Fruit fly (Drosophila melanogaster): ENCODE data around the gene GCS1.
A peak's percentile ranks its signal among the peaks of the same experiment; 100 is the strongest.

GCS1 gene

DNA sequence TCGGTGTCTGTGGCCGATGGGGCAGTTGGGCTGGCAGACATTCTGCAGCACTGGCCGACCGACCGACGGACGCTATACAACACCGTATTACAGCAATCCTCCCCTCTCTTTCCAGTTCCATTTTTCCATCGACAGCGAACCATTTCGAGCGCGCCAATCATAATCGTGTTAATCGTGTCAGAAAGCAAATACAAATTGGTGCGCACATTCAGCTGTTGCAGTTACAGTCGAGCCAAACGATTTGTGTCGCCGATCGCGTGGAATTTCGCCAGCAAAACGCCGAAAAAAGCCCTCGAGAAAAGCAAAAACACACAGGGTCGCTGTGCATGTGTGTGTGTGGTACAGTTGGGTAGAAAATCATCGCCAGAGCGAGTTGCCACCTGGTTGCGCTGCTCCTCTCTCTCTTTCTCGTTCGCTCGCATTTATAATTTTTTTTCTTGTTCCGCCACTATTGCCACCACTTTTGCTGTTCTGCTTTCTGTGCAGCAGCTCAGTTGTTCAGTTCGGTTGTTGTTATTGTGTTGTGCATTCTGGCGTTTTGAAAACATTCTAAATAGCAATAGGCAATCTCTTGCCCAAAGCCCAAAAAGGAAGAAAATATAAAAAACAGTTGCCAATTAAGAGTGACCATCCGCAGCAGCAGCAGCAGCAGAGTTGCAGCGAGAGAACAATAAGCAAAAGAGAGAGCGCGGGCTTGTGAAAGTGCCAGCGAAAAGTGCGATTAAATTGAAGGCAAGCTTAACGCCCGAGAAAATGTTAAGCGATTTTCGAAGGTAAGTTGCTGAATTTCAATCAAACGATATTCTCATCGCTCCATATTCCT lies 2.9 kb upstream of the GCS1 start, which contains the start of gene CG1737 (continued):
- TF ChIP-seq CG17359 (tag; optimal IDR thresholded peaks at IDR 0.05) (no peak), Scr (GFP tag; IDR thresholded peaks at IDR 0.05; ENCODE audit: partially characterized antibody) (peak; percentile 33; the same call in 1 of the 2 replicates), CG12155 (GFP tag; optimal IDR thresholded peaks at IDR 0.05) (no peak), CG32532 (GFP tag; IDR thresholded peaks at IDR 0.05) (no peak; the same call in 1 of the 2 replicates), ac (GFP tag; optimal IDR thresholded peaks at IDR 0.05) (no peak), CG13296 (GFP tag; optimal IDR thresholded peaks at IDR 0.05) (no peak), CG7556 (GFP tag; optimal IDR thresholded peaks at IDR 0.05) (no peak), prd (optimal IDR thresholded peaks at IDR 0.05) (no peak), prd (GFP tag; IDR thresholded peaks at IDR 0.05) (no peak), HHEX (GFP tag; optimal IDR thresholded peaks at IDR 0.05) (no peak), Elba2 (GFP tag; optimal IDR thresholded peaks at IDR 0.05) (no peak), Mrtf (GFP tag; IDR thresholded peaks at IDR 0.05) (no peak), CG31388 (GFP tag; optimal IDR thresholded peaks at IDR 0.05) (no peak), esg (GFP tag; conservative IDR thresholded peaks at IDR 0.05) (no peak), Lhr (GFP tag; optimal IDR thresholded peaks at IDR 0.05) (no peak), Max (GFP tag; optimal IDR thresholded peaks at IDR 0.05) (no peak), CG1792 (GFP tag; optimal IDR thresholded peaks at IDR 0.05) (no peak), CG12744 (GFP tag; optimal IDR thresholded peaks at IDR 0.05) (no peak), Atf-2 (GFP tag; optimal IDR thresholded peaks at IDR 0.05) (no peak), CG3163 (GFP tag; optimal IDR thresholded peaks at IDR 0.05) (no peak), sens (GFP tag) (peak; percentile 44), CG12071 (GFP tag; optimal IDR thresholded peaks at IDR 0.05) (no peak), Aef1 (GFP tag; IDR thresholded peaks at IDR 0.05) (no peak), CG5953 (GFP tag; IDR thresholded peaks at IDR 0.05) (no peak), Tbp (GFP tag; optimal IDR thresholded peaks at IDR 0.05) (no peak), rib (GFP tag; IDR thresholded peaks at IDR 0.05) (no peak), BEAF-32 (GFP tag; optimal IDR thresholded peaks at IDR 0.05) (peak; percentile 46), Gug (GFP tag; IDR thresholded peaks at IDR 0.05) (no peak), CG1024 (GFP tag; IDR thresholded peaks at IDR 0.05) (no peak), CG43689 (GFP tag; IDR thresholded peaks at IDR 0.05) (no peak), CG34224 (GFP tag; IDR thresholded peaks at IDR 0.05; ENCODE audit: partially characterized antibody) (0 out of 3 replicates have a peak, but pooled peaks have one; percentile 23), CG9727 (GFP tag; optimal IDR thresholded peaks at IDR 0.05) (no peak), CG1602 (GFP tag; optimal IDR thresholded peaks at IDR 0.05) (no peak), kah (GFP tag; optimal IDR thresholded peaks at IDR 0.05) (no peak), Dfd (GFP tag; optimal IDR thresholded peaks at IDR 0.05) (no peak), Deaf1 (tag; optimal IDR thresholded peaks at IDR 0.05) (no peak), ato (GFP tag; IDR thresholded peaks at IDR 0.05; ENCODE audit: partially characterized antibody) (no peak), CG8089 (GFP tag; optimal IDR thresholded peaks at IDR 0.05) (no peak), dmrt99B (tag; optimal IDR thresholded peaks at IDR 0.05) (no peak)

DNA sequence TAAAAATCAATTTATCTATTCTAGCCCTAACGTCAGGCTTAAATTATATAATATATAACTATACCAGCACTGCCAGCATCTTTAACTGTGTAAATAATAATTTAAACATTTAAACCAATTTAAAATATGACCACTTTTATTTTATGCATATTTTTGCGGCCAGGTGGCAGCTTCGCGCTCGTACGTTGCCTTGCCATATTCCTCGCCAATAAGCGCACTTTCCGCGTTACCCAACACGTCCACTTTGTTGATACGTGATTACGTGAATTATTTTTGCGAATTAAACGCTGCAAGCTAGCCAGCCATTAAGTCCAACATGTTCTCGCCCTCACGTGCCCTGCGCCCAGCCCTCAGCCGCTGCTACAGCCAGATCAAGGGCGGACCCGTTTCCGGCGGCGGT lies 2.0 kb upstream of the GCS1 start, which contains the start of gene NdufV3:
Gene NdufV3 (plus strand): TSS at position 219 of the 400 bp plus-strand sequence.
- no peak for TF ChIP-seq wek (GFP tag; optimal IDR thresholded peaks at IDR 0.05)
- TF ChIP-seq CG3838 (GFP tag; optimal IDR thresholded peaks at IDR 0.05), result no peak
- TF ChIP-seq CG11723 (GFP tag; optimal IDR thresholded peaks at IDR 0.05), result no peak
- peak; percentile 31 for TF ChIP-seq Dp (GFP tag; optimal IDR thresholded peaks at IDR 0.05)
- no peak for TF ChIP-seq ase (GFP tag; IDR thresholded peaks at IDR 0.05)
- no peak for TF ChIP-seq CHES-1-like (GFP tag; optimal IDR thresholded peaks at IDR 0.05)
- TF ChIP-seq Ets65A (GFP tag), result peak; percentile 79
- no peak for TF ChIP-seq abd-A (tag; optimal IDR thresholded peaks at IDR 0.05)
- no peak for TF ChIP-seq CG5245 (GFP tag; optimal IDR thresholded peaks at IDR 0.05)
- no peak for TF ChIP-seq Bgb (GFP tag; IDR thresholded peaks at IDR 0.05; ENCODE audit: partially characterized antibody)
- TF ChIP-seq CG15696 (tag; optimal IDR thresholded peaks at IDR 0.05), result no peak
- no peak for TF ChIP-seq Stat92E (GFP tag; optimal IDR thresholded peaks at IDR 0.05)
- TF ChIP-seq CG17829 (tag; optimal IDR thresholded peaks at IDR 0.05), result peak; percentile 18
- TF ChIP-seq vvl (GFP tag; IDR thresholded peaks at IDR 0.05), result peak; percentile 71; the same call in 1 of the 2 replicates
